Fruit fly (Drosophila melanogaster) whole organism, prepupa: ENCODE data around the gene CG12992.
A peak's percentile ranks its signal among the peaks of the same experiment; 100 is the strongest.

ENCODE experiments used
- CG10631 ChIP-seq: fragments of 200-800 bp; sonication (Bioruptor generic); optimal IDR thresholded peaks from 2 replicates; lab custom pipeline; 2016; ENCODE audit warnings: missing biosample characterization, missing genetic modification characterization
- CG10669 ChIP-seq: fragments of 200-800 bp; sonication (Bioruptor generic); optimal IDR thresholded peaks from 3 replicates; lab custom pipeline; 2018; ENCODE audit warnings: missing biosample characterization, mild to moderate bottlenecking, missing genetic modification characterization, moderate library complexity
- CG11762 ChIP-seq: fragments of 200-800 bp; sonication (Bioruptor generic); optimal IDR thresholded peaks from 3 replicates; lab custom pipeline; 2016; ENCODE audit warnings: missing biosample characterization, missing genetic modification characterization; ENCODE audit not compliant: insufficient read depth
- CG11902 ChIP-seq: fragments of 200-800 bp; sonication (Bioruptor generic); optimal IDR thresholded peaks from 3 replicates; lab custom pipeline; 2016; ENCODE audit warnings: missing biosample characterization, missing genetic modification characterization
- CG15336 ChIP-seq: fragments of 200-800 bp; sonication (Bioruptor generic); IDR thresholded peaks from 2 replicates; pipeline ENCODE4 v1.3.6; 2022; ENCODE audit warnings: missing biosample characterization, missing genetic modification characterization
- CG16779 ChIP-seq: fragments of 200-800 bp; sonication (Bioruptor generic); optimal IDR thresholded peaks from 3 replicates; lab custom pipeline; 2017; ENCODE audit warnings: missing biosample characterization, mild to moderate bottlenecking, missing genetic modification characterization
- CG3032 ChIP-seq: fragments of 200-800 bp; optimal IDR thresholded peaks from 2 replicates; lab custom pipeline; 2019; ENCODE audit warnings: missing biosample characterization, mild to moderate bottlenecking, missing genetic modification characterization, moderate library complexity
- CG31627 ChIP-seq: fragments of 200-800 bp; sonication (Bioruptor generic); optimal IDR thresholded peaks from 3 replicates; lab custom pipeline; 2016; ENCODE audit warnings: missing biosample characterization, missing genetic modification characterization
- CG32006 ChIP-seq: fragments of 200-800 bp; sonication (Bioruptor generic); optimal IDR thresholded peaks from 3 replicates; lab custom pipeline; 2017; ENCODE audit warnings: missing biosample characterization, mild to moderate bottlenecking, missing genetic modification characterization
- CG34406 ChIP-seq: fragments of 200-800 bp; sonication (Bioruptor generic); optimal IDR thresholded peaks from 3 replicates; lab custom pipeline; 2016; ENCODE audit warnings: missing biosample characterization, missing genetic modification characterization
- CG3919 ChIP-seq: fragments of 200-800 bp; sonication (Bioruptor generic); optimal IDR thresholded peaks from 3 replicates; lab custom pipeline; 2016; ENCODE audit warnings: missing biosample characterization, missing genetic modification characterization
- CG6163 ChIP-seq: fragments of 200-800 bp; sonication (Bioruptor generic); IDR thresholded peaks from 3 replicates; pipeline ENCODE4 v1.3.6; 2022; ENCODE audit warnings: missing biosample characterization, missing genetic modification characterization
- CG6792 ChIP-seq: fragments of 200-800 bp; sonication (Bioruptor generic); optimal IDR thresholded peaks from 3 replicates; lab custom pipeline; 2016; ENCODE audit warnings: missing biosample characterization, missing genetic modification characterization
- CG6808 ChIP-seq: fragments of 200-800 bp; sonication (Bioruptor generic); optimal IDR thresholded peaks from 3 replicates; lab custom pipeline; 2017; ENCODE audit warnings: missing biosample characterization, missing genetic modification characterization, mild to moderate bottlenecking, moderate library complexity, missing genetic modification reagents
- CG6854 ChIP-seq: fragments of 200-800 bp; sonication (Bioruptor generic); optimal IDR thresholded peaks from 2 replicates; lab custom pipeline; 2017; ENCODE audit warnings: missing biosample characterization, mild to moderate bottlenecking, missing genetic modification characterization
- CG7368 ChIP-seq: fragments of 200-800 bp; sonication (Bioruptor generic); optimal IDR thresholded peaks from 3 replicates; lab custom pipeline; 2016; ENCODE audit warnings: missing biosample characterization, missing genetic modification characterization
- CG8119 ChIP-seq: fragments of 200-800 bp; sonication (Bioruptor generic); IDR thresholded peaks from 3 replicates; pipeline ENCODE4 v1.3.6; 2022; ENCODE audit warnings: missing biosample characterization, missing genetic modification characterization
- CG8319 ChIP-seq: fragments of 200-800 bp; sonication (Bioruptor generic); optimal IDR thresholded peaks from 3 replicates; lab custom pipeline; 2016; ENCODE audit warnings: missing biosample characterization, missing genetic modification characterization
- CG8632 ChIP-seq: fragments of 200-800 bp; sonication (Bioruptor generic); optimal IDR thresholded peaks from 3 replicates; lab custom pipeline; 2016; ENCODE audit warnings: missing biosample characterization, missing genetic modification characterization
- CG9139 ChIP-seq: fragments of 200-800 bp; sonication (Bioruptor generic); optimal IDR thresholded peaks from 3 replicates; lab custom pipeline; 2017; ENCODE audit warnings: missing biosample characterization, mild to moderate bottlenecking, missing genetic modification characterization
- Eip75B ChIP-seq: fragments of 200-800 bp; sonication (Bioruptor generic); optimal IDR thresholded peaks from 3 replicates; lab custom pipeline; 2016; ENCODE audit warnings: missing biosample characterization, missing genetic modification characterization
- Eip78C ChIP-seq: fragments of 200-800 bp; sonication (Bioruptor generic); peaks from one replicate; lab custom pipeline; 2016; ENCODE audit warnings: missing biosample characterization, missing genetic modification characterization
- Eip93F ChIP-seq: fragments of 200-800 bp; sonication (Bioruptor generic); optimal IDR thresholded peaks from 2 replicates; lab custom pipeline; 2016; ENCODE audit warnings: missing biosample characterization, mild to moderate bottlenecking, missing genetic modification characterization
- Ets21C ChIP-seq: fragments of 200-800 bp; sonication (Bioruptor generic); optimal IDR thresholded peaks from 3 replicates; lab custom pipeline; 2016; ENCODE audit warnings: missing biosample characterization, missing genetic modification characterization
- Ets96B ChIP-seq: fragments of 200-800 bp; optimal IDR thresholded peaks from 2 replicates; lab custom pipeline; 2019; ENCODE audit warnings: missing biosample characterization, mild to moderate bottlenecking, missing genetic modification characterization, moderate library complexity
- Gug ChIP-seq: fragments of 200-800 bp; sonication (Bioruptor generic); IDR thresholded peaks from 2 replicates; pipeline ENCODE4 v1.3.6; 2022; ENCODE audit warnings: missing biosample characterization, missing genetic modification characterization
- Hr39 ChIP-seq: fragments of 200-800 bp; sonication (Bioruptor generic); optimal IDR thresholded peaks from 2 replicates; lab custom pipeline; 2016; ENCODE audit warnings: missing biosample characterization, missing genetic modification characterization
- Hr4 ChIP-seq: fragments of 200-800 bp; sonication (Bioruptor generic); optimal IDR thresholded peaks from 3 replicates; lab custom pipeline; 2016; ENCODE audit warnings: missing biosample characterization, missing genetic modification characterization
- Lpt ChIP-seq: fragments of 200-800 bp; sonication (Bioruptor generic); optimal IDR thresholded peaks from 3 replicates; lab custom pipeline; 2016; ENCODE audit warnings: missing biosample characterization, missing genetic modification characterization
- Met ChIP-seq: fragments of 200-800 bp; sonication (Bioruptor generic); optimal IDR thresholded peaks from 3 replicates; lab custom pipeline; 2016; ENCODE audit warnings: missing biosample characterization, missing genetic modification characterization
- OdsH ChIP-seq: fragments of 200-800 bp; sonication (Bioruptor generic); optimal IDR thresholded peaks from 3 replicates; lab custom pipeline; 2016; ENCODE audit warnings: missing biosample characterization, missing genetic modification characterization
- Smox ChIP-seq: fragments of 200-800 bp; sonication (Bioruptor generic); optimal IDR thresholded peaks from 3 replicates; lab custom pipeline; 2016; ENCODE audit warnings: missing biosample characterization, missing genetic modification characterization
- Sox102F ChIP-seq: fragments of 200-800 bp; sonication (Bioruptor generic); optimal IDR thresholded peaks from 2 replicates; lab custom pipeline; 2016; ENCODE audit warnings: missing biosample characterization, mild to moderate bottlenecking, missing genetic modification characterization
- Sox14 ChIP-seq: fragments of 200-800 bp; sonication (Bioruptor generic); optimal IDR thresholded peaks from 3 replicates; lab custom pipeline; 2016; ENCODE audit warnings: missing biosample characterization, missing genetic modification characterization
- Sox15 ChIP-seq: fragments of 200-800 bp; sonication (Bioruptor generic); optimal IDR thresholded peaks from 3 replicates; lab custom pipeline; 2016; ENCODE audit warnings: missing biosample characterization, missing genetic modification characterization
- achi ChIP-seq: fragments of 200-800 bp; sonication (Bioruptor generic); optimal IDR thresholded peaks from 3 replicates; lab custom pipeline; 2016; ENCODE audit warnings: missing biosample characterization, missing genetic modification characterization
- acj6 ChIP-seq: fragments of 200-800 bp; sonication (Bioruptor generic); optimal IDR thresholded peaks from 3 replicates; lab custom pipeline; 2016; ENCODE audit warnings: missing biosample characterization, missing genetic modification characterization
- cyc ChIP-seq: fragments of 200-800 bp; sonication (Bioruptor generic); optimal IDR thresholded peaks from 3 replicates; lab custom pipeline; 2016; ENCODE audit warnings: missing biosample characterization, missing genetic modification characterization
- dsx ChIP-seq: fragments of 200-800 bp; optimal IDR thresholded peaks from 3 replicates; lab custom pipeline; 2019; ENCODE audit warnings: missing biosample characterization, mild to moderate bottlenecking, missing genetic modification characterization, moderate library complexity; ENCODE audit not compliant: poor library complexity, severe bottlenecking
- esn ChIP-seq: fragments of 200-800 bp; sonication (Bioruptor generic); optimal IDR thresholded peaks from 2 replicates; lab custom pipeline; 2016; ENCODE audit warnings: missing biosample characterization, mild to moderate bottlenecking, missing genetic modification characterization, moderate library complexity
- fd59A ChIP-seq: fragments of 200-800 bp; sonication (Bioruptor generic); optimal IDR thresholded peaks from 2 replicates; lab custom pipeline; 2017; ENCODE audit warnings: missing biosample characterization, mild to moderate bottlenecking, missing genetic modification characterization, missing genetic modification reagents
- fd85E ChIP-seq: fragments of 200-800 bp; sonication (Bioruptor generic); optimal IDR thresholded peaks from 3 replicates; lab custom pipeline; 2016; ENCODE audit warnings: missing biosample characterization, missing genetic modification characterization
- fkh ChIP-seq: fragments of 200-800 bp; sonication (Bioruptor generic); optimal IDR thresholded peaks from 3 replicates; lab custom pipeline; 2017; ENCODE audit warnings: missing biosample characterization, mild to moderate bottlenecking, missing genetic modification characterization, moderate library complexity
- lz ChIP-seq: fragments of 200-800 bp; sonication (Bioruptor generic); optimal IDR thresholded peaks from 3 replicates; lab custom pipeline; 2016; ENCODE audit warnings: missing biosample characterization, missing genetic modification characterization
- net ChIP-seq: fragments of 200-800 bp; sonication (Bioruptor generic); optimal IDR thresholded peaks from 3 replicates; lab custom pipeline; 2016; ENCODE audit warnings: missing biosample characterization, missing genetic modification characterization
- salr ChIP-seq, 2 experiments: fragments of 200-800 bp; sonication (Bioruptor generic); optimal IDR thresholded peaks; 3 replicates each; lab custom pipeline; 2016 to 2018; ENCODE audit warnings: missing biosample characterization in 2 of 2, missing genetic modification characterization in 2 of 2, mild to moderate bottlenecking in 1 of 2
- spab ChIP-seq: fragments of 200-800 bp; sonication (Bioruptor generic); optimal IDR thresholded peaks from 2 replicates; lab custom pipeline; 2017; ENCODE audit warnings: missing biosample characterization, mild to moderate bottlenecking, missing genetic modification characterization, missing genetic modification reagents
- ss ChIP-seq, 2 experiments: fragments of 200-800 bp; sonication (Bioruptor generic); optimal IDR thresholded peaks; 2 replicates in 1 of 2; 3 replicates in 1 of 2; lab custom pipeline; 2017 to 2018; ENCODE audit warnings: mild to moderate bottlenecking in 2 of 2, missing biosample characterization in 2 of 2, missing genetic modification characterization in 2 of 2, moderate library complexity in 1 of 2
- topi ChIP-seq: fragments of 200-800 bp; sonication (Bioruptor generic); optimal IDR thresholded peaks from 3 replicates; lab custom pipeline; 2016; ENCODE audit warnings: missing biosample characterization, missing genetic modification characterization
- vri ChIP-seq: fragments of 200-800 bp; sonication (Bioruptor generic); optimal IDR thresholded peaks from 3 replicates; lab custom pipeline; 2016; ENCODE audit warnings: missing biosample characterization, mild to moderate bottlenecking, missing genetic modification characterization

The CG12992 gene

DNA sequence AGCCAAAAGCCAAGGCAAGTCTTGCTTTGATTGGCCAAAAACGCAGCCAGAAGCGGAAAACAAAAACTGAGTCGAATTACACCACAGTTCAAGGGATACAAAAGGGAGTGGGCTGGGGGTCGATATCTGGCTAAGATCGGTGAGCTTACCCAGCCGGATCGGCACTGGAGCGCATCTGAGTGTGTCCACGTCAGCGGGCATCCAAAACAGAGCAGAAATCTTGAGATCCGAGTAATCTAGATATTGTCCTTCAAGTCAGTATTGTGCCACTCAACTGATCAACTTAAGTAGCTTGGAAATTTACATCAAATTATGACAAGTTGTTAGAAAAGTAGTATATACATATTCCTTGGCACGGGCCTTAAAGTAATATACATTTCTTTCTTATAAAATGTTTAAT is at the start of gene CG12992:
TSS of gene CG12992 (plus strand) at position 301 of the 400 bp plus-strand sequence.
- TF ChIP-seq Eip75B (GFP tag; lab: Kevin White, UChicago) = no peak

DNA sequence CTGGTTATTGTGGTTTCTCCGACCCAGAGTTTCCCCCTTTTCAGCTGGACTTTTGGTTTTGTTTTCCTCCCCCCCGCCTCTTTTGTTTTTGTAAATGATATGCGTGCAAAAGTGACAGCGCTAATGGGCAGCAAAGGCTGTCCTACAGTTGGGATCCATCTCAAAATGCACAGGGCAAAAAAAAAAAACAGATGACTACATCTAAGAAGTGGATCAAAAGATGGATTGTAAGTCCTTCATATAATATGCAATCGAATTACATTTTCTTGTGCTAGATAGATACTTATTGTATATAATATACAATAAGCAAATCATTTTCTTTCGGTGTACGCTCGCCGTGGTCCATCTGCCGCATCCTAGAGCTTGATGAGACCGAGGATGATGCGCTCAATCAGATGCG is 45.9 kb upstream of the CG12992 start:
- TF ChIP-seq fd59A (GFP tag; lab: Kevin White, UChicago) (peak; percentile 52), CG34406 (GFP tag; lab: Kevin White, UChicago) (peak; percentile 59), Eip75B (GFP tag; lab: Kevin White, UChicago) (peak; percentile 70), Ets96B (tag; lab: Kevin White, UChicago) (peak; percentile 50), CG11902 (GFP tag; lab: Kevin White, UChicago) (peak; percentile 27), Lpt (GFP tag; lab: Kevin White, UChicago) (no peak), cyc (no peak), fkh (GFP tag; lab: Kevin White, UChicago) (no peak), achi (GFP tag; lab: Kevin White, UChicago) (peak; percentile 61), CG6163 (GFP tag; lab: Robert Waterston, UW) (peak; percentile 81), Gug (no peak), CG6854 (no peak), Smox (no peak), ss (GFP tag; optimal IDR thresholded peaks at IDR 0.05; lab: Kevin White, UChicago) (peak; percentile 32 to 83), Ets21C (GFP tag; lab: Kevin White, UChicago) (no peak), Met (GFP tag; lab: Kevin White, UChicago) (peak; percentile 23), spab (GFP tag; lab: Kevin White, UChicago) (peak; percentile 29), salr (GFP tag; optimal IDR thresholded peaks at IDR 0.05; lab: Kevin White, UChicago) (peak in 1 of 2 experiments; percentile 11), CG10669 (peak; percentile 66), vri (GFP tag; lab: Kevin White, UChicago) (no peak), fd85E (GFP tag; lab: Kevin White, UChicago) (no peak), Hr39 (GFP tag; lab: Kevin White, UChicago) (no peak), CG15336 (peak; percentile 45; the same call in 1 of the 2 replicates), esn (GFP tag; lab: Kevin White, UChicago) (peak; percentile 12), CG9139 (peak; percentile 38), dsx (GFP tag; lab: Kevin White, UChicago) (peak; percentile 32), topi (GFP tag; lab: Kevin White, UChicago) (peak; percentile 58), Eip78C (GFP tag; lab: Kevin White, UChicago) (peak; percentile 92), acj6 (GFP tag; lab: Kevin White, UChicago) (peak; percentile 52), Hr4 (GFP tag; lab: Kevin White, UChicago) (peak; percentile 39), CG11762 (GFP tag; lab: Kevin White, UChicago) (peak; percentile 18), net (GFP tag; lab: Kevin White, UChicago) (peak; percentile 31), CG3032 (peak; percentile 59), lz (peak; percentile 32), CG8119 (peak; percentile 41; the same call in 1 of the 3 replicates), CG3919 (GFP tag; lab: Kevin White, UChicago) (peak; percentile 66), CG8632 (GFP tag; lab: Kevin White, UChicago) (peak; percentile 76), CG16779 (tag; lab: Kevin White, UChicago) (no peak), Eip93F (no peak), CG32006 (peak; percentile 6), CG10631 (peak; percentile 66), Sox102F (GFP tag; lab: Kevin White, UChicago) (no peak), OdsH (peak; percentile 62), CG31627 (GFP tag; lab: Kevin White, UChicago) (no peak), Sox15 (GFP tag; lab: Kevin White, UChicago) (peak; percentile 10), CG7368 (GFP tag; lab: Kevin White, UChicago) (peak; percentile 66), CG6792 (GFP tag; lab: Kevin White, UChicago) (peak; percentile 54), CG8319 (GFP tag; lab: Kevin White, UChicago) (peak; percentile 23), Sox14 (GFP tag; lab: Kevin White, UChicago) (peak; percentile 32), CG6808 (GFP tag; lab: Kevin White, UChicago) (peak; percentile 60)
